Fruit fly (Drosophila melanogaster): Measurements from ENCODE around the gene toc.
A peak's percentile ranks its signal among the peaks of the same experiment; 100 is the strongest.

Gene toc

DNA sequence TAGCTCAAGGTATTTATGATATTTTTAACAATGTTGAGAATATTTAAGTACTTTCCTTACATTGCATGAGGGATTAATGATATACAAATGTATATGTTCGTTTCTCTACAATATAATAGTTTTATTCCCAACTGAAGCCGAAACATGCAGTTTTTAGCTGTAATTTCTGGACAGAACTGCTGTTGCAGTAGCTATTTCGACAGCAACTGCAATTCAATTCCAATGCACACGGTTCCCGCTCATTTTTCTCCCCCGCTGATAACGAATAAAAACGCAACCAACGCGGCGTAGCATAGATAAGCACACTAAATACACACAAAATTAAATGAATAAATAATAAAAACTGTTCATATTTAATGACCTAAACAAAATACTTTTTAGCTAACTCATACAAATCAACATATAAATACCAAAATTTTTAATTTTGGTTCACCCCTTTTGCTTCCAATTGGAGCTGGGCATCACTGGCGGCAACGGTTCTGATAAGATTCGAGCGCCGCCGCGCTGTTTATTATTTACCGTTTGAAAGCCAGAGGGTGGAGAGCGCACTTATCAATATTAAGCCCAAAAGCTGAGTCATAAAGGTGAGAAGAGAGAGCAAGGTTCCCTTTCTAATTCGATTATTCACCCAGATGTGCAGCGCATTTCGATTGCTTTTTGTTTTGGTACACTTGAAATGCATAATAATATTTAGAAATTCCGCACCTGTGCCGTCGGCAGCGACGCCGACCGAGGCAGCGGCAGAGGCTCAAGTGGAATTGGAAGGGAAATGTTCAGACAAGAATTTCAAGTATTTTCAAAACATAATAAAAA, 13.9 kb upstream of the toc start (continued):
- TF ChIP-seq CG6276 (GFP tag; optimal IDR thresholded peaks at IDR 0.05) = no peak
- TF ChIP-seq Ets96B (tag; optimal IDR thresholded peaks at IDR 0.05) = peak; percentile 39
- peak; percentile 60 for TF ChIP-seq vri (GFP tag; optimal IDR thresholded peaks at IDR 0.05)
- peak in 1 of 2 experiments; percentile 29 for TF ChIP-seq salr (GFP tag; optimal IDR thresholded peaks at IDR 0.05)
- peak; percentile 4 for TF ChIP-seq achi (GFP tag; optimal IDR thresholded peaks at IDR 0.05)
- no peak for TF ChIP-seq CG9139 (GFP tag; optimal IDR thresholded peaks at IDR 0.05)
- no peak for TF ChIP-seq CG8119 (GFP tag; IDR thresholded peaks at IDR 0.05)
- TF ChIP-seq Sox15 (GFP tag; optimal IDR thresholded peaks at IDR 0.05) = no peak
- peak; percentile 31 for TF ChIP-seq CG10631 (GFP tag; optimal IDR thresholded peaks at IDR 0.05)
- peak; percentile 8; the same call in 1 of the 2 replicates for TF ChIP-seq Gug (GFP tag; IDR thresholded peaks at IDR 0.05)
- no peak for TF ChIP-seq CG8319 (GFP tag; optimal IDR thresholded peaks at IDR 0.05)
- no peak for TF ChIP-seq Hr39 (GFP tag; optimal IDR thresholded peaks at IDR 0.05)
- peak; percentile 17 for TF ChIP-seq CG34406 (GFP tag; optimal IDR thresholded peaks at IDR 0.05)
- peak; percentile 9 for TF ChIP-seq CG3919 (GFP tag; optimal IDR thresholded peaks at IDR 0.05)
- TF ChIP-seq acj6 (GFP tag; optimal IDR thresholded peaks at IDR 0.05) = peak; percentile 36
- TF ChIP-seq fd59A (GFP tag; optimal IDR thresholded peaks at IDR 0.05) = no peak
- TF ChIP-seq Sox14 (GFP tag; optimal IDR thresholded peaks at IDR 0.05) = peak; percentile 42
- TF ChIP-seq Sox102F (GFP tag; optimal IDR thresholded peaks at IDR 0.05) = no peak
- no peak for TF ChIP-seq CG16779 (tag; optimal IDR thresholded peaks at IDR 0.05)
- TF ChIP-seq CG6792 (GFP tag; optimal IDR thresholded peaks at IDR 0.05) = peak; percentile 19
- TF ChIP-seq Blimp-1 (GFP tag; optimal IDR thresholded peaks at IDR 0.05) = no peak
- peak; percentile 45 for TF ChIP-seq Hr4 (GFP tag; optimal IDR thresholded peaks at IDR 0.05)
- TF ChIP-seq CG15336 (GFP tag; IDR thresholded peaks at IDR 0.05) = peak; percentile 31; the same call in 1 of the 2 replicates
- peak; percentile 19 for TF ChIP-seq Met (GFP tag; optimal IDR thresholded peaks at IDR 0.05)
- TF ChIP-seq Hr38 (GFP tag; optimal IDR thresholded peaks at IDR 0.05) = no peak
- peak; percentile 6 for TF ChIP-seq Ets21C (GFP tag; optimal IDR thresholded peaks at IDR 0.05)
- no peak for TF ChIP-seq ss (GFP tag; optimal IDR thresholded peaks at IDR 0.05)
- peak; percentile 81 for TF ChIP-seq svp (GFP tag)

dm6 chr2L:3155804-3156203, 11.2 kb upstream of the toc start:
- no peak for TF ChIP-seq CG10631 (GFP tag; optimal IDR thresholded peaks at IDR 0.05)
- no peak for TF ChIP-seq spab (GFP tag; optimal IDR thresholded peaks at IDR 0.05)
- no peak for TF ChIP-seq CG34406 (GFP tag; optimal IDR thresholded peaks at IDR 0.05)

- TF ChIP-seq OdsH (GFP tag; optimal IDR thresholded peaks at IDR 0.05) (peak; percentile 33), CG3032 (tag; optimal IDR thresholded peaks at IDR 0.05) (peak; percentile 20), CG31627 (GFP tag; optimal IDR thresholded peaks at IDR 0.05) (peak; percentile 20), Smox (GFP tag; optimal IDR thresholded peaks at IDR 0.05) (no peak), CG15336 (GFP tag; IDR thresholded peaks at IDR 0.05) (peak; percentile 39), CG11762 (GFP tag; optimal IDR thresholded peaks at IDR 0.05; ENCODE audit: insufficient read depth) (no peak), Blimp-1 (GFP tag; optimal IDR thresholded peaks at IDR 0.05) (no peak), CG7368 (GFP tag; optimal IDR thresholded peaks at IDR 0.05) (peak; percentile 14), CG9139 (GFP tag; optimal IDR thresholded peaks at IDR 0.05) (peak; percentile 3), CG32006 (GFP tag; optimal IDR thresholded peaks at IDR 0.05) (peak; percentile 43), CG6792 (GFP tag; optimal IDR thresholded peaks at IDR 0.05) (peak; percentile 9), CG6854 (GFP tag; optimal IDR thresholded peaks at IDR 0.05) (no peak), achi (GFP tag; optimal IDR thresholded peaks at IDR 0.05) (peak; percentile 25), Hr4 (GFP tag; optimal IDR thresholded peaks at IDR 0.05) (peak; percentile 29), CG11902 (GFP tag; optimal IDR thresholded peaks at IDR 0.05) (no peak), dac (GFP tag; optimal IDR thresholded peaks at IDR 0.05) (no peak), CG6163 (GFP tag; IDR thresholded peaks at IDR 0.05) (peak; percentile 61; the same call in 2 of the 3 replicates), Met (GFP tag; optimal IDR thresholded peaks at IDR 0.05) (no peak), acj6 (GFP tag; optimal IDR thresholded peaks at IDR 0.05) (peak; percentile 49), vri (GFP tag; optimal IDR thresholded peaks at IDR 0.05) (no peak), Gug (GFP tag; IDR thresholded peaks at IDR 0.05) (no peak), cyc (GFP tag; optimal IDR thresholded peaks at IDR 0.05) (no peak), CG1621 (tag; optimal IDR thresholded peaks at IDR 0.05) (peak; percentile 36), CG8632 (GFP tag; optimal IDR thresholded peaks at IDR 0.05) (no peak), topi (GFP tag; optimal IDR thresholded peaks at IDR 0.05) (no peak), net (GFP tag; optimal IDR thresholded peaks at IDR 0.05) (no peak), CG4318 (GFP tag; optimal IDR thresholded peaks at IDR 0.05) (no peak), esn (GFP tag; optimal IDR thresholded peaks at IDR 0.05) (peak; percentile 7)
These were observed 10.2 kb upstream of the toc start for dm6 chr2L:3154749-3155148.
